Fruit fly (Drosophila melanogaster) whole organism, embryonic: ENCODE measurements around the gene CG11726.
A peak's percentile ranks its signal among the peaks of the same experiment; 100 is the strongest.

ENCODE experiments used
- Adf1 ChIP-seq: fragments of 200-800 bp; sonication (Bioruptor generic); IDR thresholded peaks from 2 replicates; pipeline ENCODE4 v1.3.6; 2022; ENCODE audit warnings: missing biosample characterization, missing genetic modification characterization
- Antp ChIP-seq: fragments of 200-800 bp; sonication (Bioruptor generic); optimal IDR thresholded peaks from 3 replicates; lab custom pipeline; 2016; ENCODE audit warnings: missing biosample characterization, missing genetic modification characterization
- Atf6 ChIP-seq: fragments of 200-800 bp; sonication (Bioruptor generic); IDR thresholded peaks from 2 replicates; pipeline ENCODE4 v1.3.6; 2022; ENCODE audit warnings: missing biosample characterization, missing genetic modification characterization
- CG12071 ChIP-seq: fragments of 200-800 bp; sonication (Bioruptor generic); optimal IDR thresholded peaks from 3 replicates; lab custom pipeline; 2018; ENCODE audit warnings: missing biosample characterization, mild to moderate bottlenecking, missing genetic modification characterization
- CG14050 ChIP-seq: fragments of 200-800 bp; sonication (Bioruptor generic); IDR thresholded peaks from 3 replicates; pipeline ENCODE4 v1.3.6; 2022; ENCODE audit warnings: missing biosample characterization, missing genetic modification characterization
- CG14441 ChIP-seq: fragments of 200-800 bp; sonication (Bioruptor generic); IDR thresholded peaks from 2 replicates; pipeline ENCODE4 v1.3.6; 2022; ENCODE audit warnings: missing biosample characterization, missing genetic modification characterization
- CG14667 ChIP-seq: fragments of 200-800 bp; sonication (Bioruptor generic); IDR thresholded peaks from 2 replicates; pipeline ENCODE4 v1.3.6; 2022; ENCODE audit warnings: missing biosample characterization, missing genetic modification characterization
- CG15479 ChIP-seq: fragments of 200-800 bp; sonication (Bioruptor generic); optimal IDR thresholded peaks from 3 replicates; lab custom pipeline; 2019; ENCODE audit warnings: missing biosample characterization, mild to moderate bottlenecking, missing genetic modification characterization, moderate library complexity
- CG17802 ChIP-seq: fragments of 200-800 bp; sonication (Bioruptor generic); optimal IDR thresholded peaks from 2 replicates; lab custom pipeline; 2018; ENCODE audit warnings: missing biosample characterization, mild to moderate bottlenecking, missing genetic modification characterization, moderate library complexity
- CG18619 ChIP-seq: fragments of 200-800 bp; sonication (Bioruptor generic); optimal IDR thresholded peaks from 3 replicates; lab custom pipeline; 2017; ENCODE audit warnings: missing biosample characterization, mild to moderate bottlenecking, missing genetic modification characterization
- CG18764 ChIP-seq: fragments of 200-800 bp; sonication (Bioruptor generic); optimal IDR thresholded peaks from 3 replicates; lab custom pipeline; 2016; ENCODE audit warnings: missing biosample characterization, missing genetic modification characterization
- CG2202 ChIP-seq: fragments of 200-800 bp; sonication (Bioruptor generic); optimal IDR thresholded peaks from 2 replicates; lab custom pipeline; 2018; ENCODE audit warnings: missing biosample characterization, mild to moderate bottlenecking, missing genetic modification characterization
- CG2678 ChIP-seq: fragments of 200-800 bp; sonication (Bioruptor generic); optimal IDR thresholded peaks from 3 replicates; lab custom pipeline; 2019; ENCODE audit warnings: missing biosample characterization, mild to moderate bottlenecking, missing genetic modification characterization, moderate library complexity
- CG34422 ChIP-seq: fragments of 200-800 bp; sonication (Bioruptor generic); IDR thresholded peaks from 3 replicates; pipeline ENCODE4 v1.3.6; 2022; ENCODE audit warnings: missing biosample characterization, missing genetic modification characterization
- CG7357 ChIP-seq: fragments of 200-800 bp; sonication (Bioruptor generic); IDR thresholded peaks from 3 replicates; pipeline ENCODE4 v1.3.6; 2022; ENCODE audit warnings: missing biosample characterization, missing genetic modification characterization
- CG8290 ChIP-seq, 3 experiments: fragments of 200-800 bp; sonication (Bioruptor generic); optimal IDR thresholded peaks; 2 replicates each; lab custom pipeline; 2016 to 2019; ENCODE audit warnings: missing biosample characterization in 3 of 3, missing genetic modification characterization in 3 of 3, mild to moderate bottlenecking in 2 of 3, moderate library complexity in 1 of 3
- CG8478 ChIP-seq: fragments of >200 bp; optimal IDR thresholded peaks from 2 replicates; lab custom pipeline; 2018
- CG9797 ChIP-seq: fragments of 200-800 bp; sonication (Bioruptor generic); optimal IDR thresholded peaks from 3 replicates; lab custom pipeline; 2018; ENCODE audit warnings: missing biosample characterization, mild to moderate bottlenecking, missing genetic modification characterization
- CG9876 ChIP-seq: fragments of 200-800 bp; sonication (Bioruptor generic); optimal IDR thresholded peaks from 2 replicates; lab custom pipeline; 2016; ENCODE audit warnings: missing biosample characterization, missing genetic modification characterization
- CHES-1-like ChIP-seq: fragments of 200-800 bp; sonication (Bioruptor generic); optimal IDR thresholded peaks from 2 replicates; lab custom pipeline; 2016; ENCODE audit warnings: missing biosample characterization, missing genetic modification characterization
- E2f2 ChIP-seq: fragments of 200-800 bp; sonication (Bioruptor generic); IDR thresholded peaks from 2 replicates; pipeline ENCODE4 v1.3.6; 2022; ENCODE audit warnings: missing biosample characterization, missing genetic modification characterization
- HHEX ChIP-seq: fragments of 200-800 bp; sonication (Bioruptor generic); optimal IDR thresholded peaks from 3 replicates; lab custom pipeline; 2017; ENCODE audit warnings: missing biosample characterization, mild to moderate bottlenecking, missing genetic modification characterization, missing genetic modification reagents
- HLH54F ChIP-seq: fragments of 200-800 bp; sonication (Bioruptor generic); optimal IDR thresholded peaks from 3 replicates; lab custom pipeline; 2016; ENCODE audit warnings: missing biosample characterization, missing genetic modification characterization
- HmgZ ChIP-seq: fragments of 200-800 bp; sonication (Bioruptor generic); optimal IDR thresholded peaks from 2 replicates; lab custom pipeline; 2018; ENCODE audit warnings: missing biosample characterization, mild to moderate bottlenecking, missing genetic modification characterization
- Hmr ChIP-seq: fragments of 200-800 bp; sonication (Bioruptor generic); optimal IDR thresholded peaks from 3 replicates; lab custom pipeline; 2017; ENCODE audit warnings: mild to moderate bottlenecking, missing biosample characterization, missing genetic modification reagents, missing genetic modification characterization
- Hr51 ChIP-seq, 2 experiments: fragments of 200-800 bp; sonication (Bioruptor generic); optimal IDR thresholded peaks; 2 replicates in 1 of 2; 3 replicates in 1 of 2; lab custom pipeline; 2016 to 2018; ENCODE audit warnings: missing biosample characterization in 2 of 2, missing genetic modification characterization in 2 of 2, mild to moderate bottlenecking in 1 of 2, moderate library complexity in 1 of 2
- Mes4 ChIP-seq: fragments of 200-800 bp; sonication (Bioruptor generic); optimal IDR thresholded peaks from 2 replicates; lab custom pipeline; 2016; ENCODE audit warnings: missing biosample characterization, missing genetic modification characterization
- Optix ChIP-seq: fragments of 200-800 bp; sonication (Bioruptor generic); IDR thresholded peaks from 3 replicates; pipeline ENCODE4 v1.3.6; 2022; ENCODE audit warnings: missing biosample characterization, missing genetic modification characterization
- Ravus ChIP-seq: fragments of 200-800 bp; sonication (Bioruptor generic); IDR thresholded peaks from 2 replicates; pipeline ENCODE4 v1.3.6; 2022; ENCODE audit warnings: missing biosample characterization, missing genetic modification characterization
- Spps ChIP-seq: fragments of 200-800 bp; sonication (Bioruptor generic); optimal IDR thresholded peaks from 2 replicates; lab custom pipeline; 2018; ENCODE audit warnings: missing biosample characterization, mild to moderate bottlenecking, missing genetic modification characterization
- Sry-δ ChIP-seq: fragments of 200-800 bp; sonication (Bioruptor generic); optimal IDR thresholded peaks from 2 replicates; lab custom pipeline; 2016; ENCODE audit warnings: missing biosample characterization, missing genetic modification characterization
- ato ChIP-seq: fragments of 200-800 bp; sonication (Bioruptor generic); IDR thresholded peaks from 2 replicates; pipeline ENCODE4 v1.3.6; 2022; ENCODE audit warnings: missing biosample characterization, missing genetic modification characterization; ENCODE audit not compliant: partially characterized antibody
- bowl ChIP-seq: fragments of 200-800 bp; sonication (Bioruptor generic); IDR thresholded peaks from 2 replicates; pipeline ENCODE4 v1.3.6; 2022; ENCODE audit warnings: missing biosample characterization, missing genetic modification characterization
- bsh ChIP-seq, 2 experiments: fragments of 200-800 bp; sonication (Bioruptor generic); optimal IDR thresholded peaks; 2 replicates each; lab custom pipeline; 2017 to 2018; ENCODE audit warnings: mild to moderate bottlenecking in 2 of 2, missing biosample characterization in 2 of 2, missing genetic modification characterization in 2 of 2, moderate library complexity in 1 of 2
- chn ChIP-seq: fragments of 200-800 bp; sonication (Bioruptor generic); optimal IDR thresholded peaks from 2 replicates; lab custom pipeline; 2016; ENCODE audit warnings: missing biosample characterization, missing genetic modification characterization
- dati ChIP-seq: fragments of 200-800 bp; sonication (Bioruptor generic); IDR thresholded peaks from 2 replicates; pipeline ENCODE4 v1.3.6; 2022; ENCODE audit warnings: missing biosample characterization, missing genetic modification characterization
- dm ChIP-seq: fragments of 200-800 bp; sonication (Bioruptor generic); optimal IDR thresholded peaks from 3 replicates; lab custom pipeline; 2016; ENCODE audit warnings: missing biosample characterization, missing genetic modification characterization
- insv ChIP-seq, 2 experiments: fragments of 200-800 bp; sonication (Bioruptor generic); optimal IDR thresholded peaks; 3 replicates each; lab custom pipeline; 2016 to 2018; ENCODE audit warnings: missing biosample characterization in 2 of 2, missing genetic modification characterization in 2 of 2
- mirr ChIP-seq: fragments of 200-800 bp; sonication (Bioruptor generic); optimal IDR thresholded peaks from 3 replicates; lab custom pipeline; 2018; ENCODE audit warnings: missing biosample characterization, mild to moderate bottlenecking, missing genetic modification characterization
- p53 ChIP-seq: fragments of 200-800 bp; sonication (Bioruptor generic); optimal IDR thresholded peaks from 2 replicates; lab custom pipeline; 2016; ENCODE audit warnings: missing biosample characterization, missing genetic modification characterization
- salm ChIP-seq: fragments of 200-800 bp; sonication (Bioruptor generic); optimal IDR thresholded peaks from 2 replicates; lab custom pipeline; 2018; ENCODE audit warnings: missing biosample characterization, mild to moderate bottlenecking, missing genetic modification characterization
- slbo ChIP-seq: fragments of 200-800 bp; sonication (Bioruptor generic); IDR thresholded peaks from 2 replicates; pipeline ENCODE4 v1.3.6; 2022; ENCODE audit warnings: missing biosample characterization, missing genetic modification characterization
- slou ChIP-seq: fragments of 200-800 bp; sonication (Bioruptor generic); optimal IDR thresholded peaks from 3 replicates; lab custom pipeline; 2016; ENCODE audit warnings: missing biosample characterization, missing genetic modification characterization
- sug ChIP-seq: fragments of 200-800 bp; optimal IDR thresholded peaks from 2 replicates; lab custom pipeline; 2019; ENCODE audit warnings: missing biosample characterization, mild to moderate bottlenecking, missing genetic modification characterization, moderate library complexity
- tll ChIP-seq, 2 experiments: fragments of 200-800 bp in 1 of 2; fragments of >200 bp in 1 of 2; sonication (Bioruptor generic) in 1 of 2; optimal IDR thresholded peaks; 2 replicates each; lab custom pipeline; 2017 to 2019; ENCODE audit warnings: missing biosample characterization in 2 of 2, missing genetic modification characterization in 2 of 2, mild to moderate bottlenecking in 1 of 2, moderate library complexity in 1 of 2
- toy ChIP-seq: fragments of 200-800 bp; sonication (Bioruptor generic); IDR thresholded peaks from 2 replicates; pipeline ENCODE4 v1.3.6; 2022; ENCODE audit warnings: missing biosample characterization, missing genetic modification characterization
- unc-4 ChIP-seq: fragments of 200-800 bp; sonication (Bioruptor generic); IDR thresholded peaks from 2 replicates; pipeline ENCODE4 v1.3.6; 2022; ENCODE audit warnings: missing biosample characterization, missing genetic modification characterization; ENCODE audit not compliant: partially characterized antibody
- wdn ChIP-seq: fragments of 200-800 bp; sonication (Bioruptor generic); IDR thresholded peaks from 2 replicates; pipeline ENCODE4 v1.3.6; 2022; ENCODE audit warnings: missing biosample characterization, missing genetic modification characterization
- zf30C ChIP-seq: fragments of 200-800 bp; sonication (Bioruptor generic); optimal IDR thresholded peaks from 3 replicates; lab custom pipeline; 2018; ENCODE audit warnings: missing biosample characterization, mild to moderate bottlenecking, missing genetic modification characterization

Gene CG11726

DNA sequence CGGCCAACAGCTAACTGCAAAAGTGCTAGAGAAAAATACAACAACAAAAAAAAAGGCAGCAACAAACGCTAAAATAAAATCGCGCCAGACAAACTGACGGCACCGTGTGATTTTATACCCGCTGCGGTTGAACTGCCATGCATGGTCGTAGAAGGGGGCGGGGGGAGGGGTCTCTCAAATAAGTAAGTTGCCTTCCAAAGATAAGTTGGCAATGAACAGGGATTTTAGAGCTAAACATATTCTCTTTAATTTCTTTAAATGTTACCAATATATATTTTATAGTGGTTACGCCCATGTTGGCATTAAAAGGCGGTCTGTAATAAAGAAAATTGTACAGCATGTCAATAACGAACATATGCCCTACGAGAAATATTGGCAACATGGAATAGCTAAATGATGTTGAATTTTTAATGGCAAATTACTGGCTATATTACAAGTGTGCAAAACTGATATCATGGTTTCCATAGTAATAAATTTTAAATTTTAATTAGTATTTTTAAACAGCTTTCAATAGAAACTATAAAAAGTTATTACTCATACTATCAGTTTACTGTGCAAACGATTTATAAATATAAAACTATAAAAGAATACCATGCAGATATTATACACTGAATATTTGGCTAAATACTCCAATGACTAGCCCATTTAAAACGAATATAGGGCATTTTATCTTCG lies 36.9 kb downstream of the CG11726 start (continued):
- no peak for TF ChIP-seq toy
- TF ChIP-seq HLH54F (GFP tag; lab: Kevin White, UChicago), result peak; percentile 70
- no peak for TF ChIP-seq CG18764 (GFP tag; lab: Kevin White, UChicago)
- peak; percentile 27 for TF ChIP-seq CG17802 (tag; lab: Kevin White, UChicago)
- no peak for TF ChIP-seq CG15479
- peak; percentile 81 for TF ChIP-seq Optix (GFP tag; lab: Robert Waterston, UW)
- TF ChIP-seq p53 (GFP tag; lab: Kevin White, UChicago), result no peak
- peak; percentile 45 for TF ChIP-seq sug (tag; lab: Kevin White, UChicago)
- TF ChIP-seq slbo (GFP tag; lab: Robert Waterston, UW), result peak; percentile 94
- no peak for TF ChIP-seq dati (GFP tag; lab: Robert Waterston, UW)
- peak; percentile 53; the same call in 1 of the 2 replicates for TF ChIP-seq bowl (GFP tag; lab: Robert Waterston, UW)
- TF ChIP-seq Spps (tag; lab: Kevin White, UChicago), result no peak
- no peak for TF ChIP-seq CG8290 (GFP tag; optimal IDR thresholded peaks at IDR 0.05; lab: Kevin White, UChicago)
- TF ChIP-seq CG8290 (tag; optimal IDR thresholded peaks at IDR 0.05; lab: Kevin White, UChicago), result peak in 1 of 2 experiments; percentile 85
- peak; percentile 49 for TF ChIP-seq Mes4 (GFP tag; lab: Kevin White, UChicago)
- peak; percentile 61; the same call in 2 of the 3 replicates for TF ChIP-seq CG7357 (GFP tag; lab: Robert Waterston, UW)
- no peak for TF ChIP-seq Sry-δ (GFP tag; lab: Kevin White, UChicago)
- TF ChIP-seq CG34422 (GFP tag; lab: Robert Waterston, UW), result peak; percentile 63; the same call in 2 of the 3 replicates
- peak; percentile 66 for TF ChIP-seq HHEX (GFP tag; lab: Kevin White, UChicago)
- peak; percentile 36; the same call in 1 of the 2 replicates for TF ChIP-seq E2f2
- TF ChIP-seq CG18619 (GFP tag; lab: Kevin White, UChicago), result peak; percentile 65
- TF ChIP-seq dm (GFP tag; lab: Kevin White, UChicago), result peak; percentile 32
- TF ChIP-seq wdn (GFP tag; lab: Robert Waterston, UW), result 0 out of 2 replicates have a peak, but pooled peaks have one; percentile 19
- TF ChIP-seq Atf6, result peak; percentile 78
- no peak for TF ChIP-seq unc-4 (GFP tag; lab: Robert Waterston, UW)
- TF ChIP-seq Antp (GFP tag; lab: Kevin White, UChicago), result peak; percentile 69
- TF ChIP-seq ato (GFP tag; lab: Robert Waterston, UW), result no peak
- TF ChIP-seq CG9876 (GFP tag; lab: Kevin White, UChicago), result peak; percentile 9
- TF ChIP-seq insv (GFP tag; optimal IDR thresholded peaks at IDR 0.05; lab: Kevin White, UChicago), result no peak
- TF ChIP-seq CG9797 (GFP tag; lab: Kevin White, UChicago), result no peak
- peak; percentile 89 for TF ChIP-seq CG14441 (GFP tag; lab: Robert Waterston, UW)
- TF ChIP-seq CG14667 (GFP tag; lab: Robert Waterston, UW), result peak; percentile 46; the same call in 1 of the 2 replicates
- no peak for TF ChIP-seq mirr (GFP tag; lab: Kevin White, UChicago)
- TF ChIP-seq CG14050 (GFP tag; lab: Robert Waterston, UW), result peak; percentile 77
- peak; percentile 45 for TF ChIP-seq CG12071 (GFP tag; lab: Kevin White, UChicago)
- peak; percentile 76 to 79 for TF ChIP-seq bsh (GFP tag; optimal IDR thresholded peaks at IDR 0.05; lab: Kevin White, UChicago)
- TF ChIP-seq CG2202 (tag; lab: Kevin White, UChicago), result peak; percentile 17
- TF ChIP-seq tll (GFP tag; optimal IDR thresholded peaks at IDR 0.05; lab: Kevin White, UChicago), result no peak
- no peak for TF ChIP-seq CG8478 (lab: Kevin White, UChicago)
- TF ChIP-seq zf30C (GFP tag; lab: Kevin White, UChicago), result no peak
- peak; percentile 62 for TF ChIP-seq HmgZ (tag; lab: Kevin White, UChicago)
- TF ChIP-seq Adf1, result no peak
- TF ChIP-seq CG2678 (tag; lab: Kevin White, UChicago), result peak; percentile 78
- peak; percentile 59 for TF ChIP-seq CHES-1-like (GFP tag; lab: Kevin White, UChicago)
- peak; percentile 63 for TF ChIP-seq chn (GFP tag; lab: Kevin White, UChicago)
- peak; percentile 51 for TF ChIP-seq salm
- TF ChIP-seq Hr51 (GFP tag; optimal IDR thresholded peaks at IDR 0.05; lab: Kevin White, UChicago), result peak; percentile 36 to 86
- peak; percentile 26; the same call in 1 of the 2 replicates for TF ChIP-seq Ravus (GFP tag; lab: Robert Waterston, UW)
- peak; percentile 70 for TF ChIP-seq Hmr (GFP tag; lab: Kevin White, UChicago)
- peak; percentile 7 for TF ChIP-seq slou (GFP tag; lab: Kevin White, UChicago)
